Worm (Caenorhabditis elegans) whole organism, L4 larva: ENCODE results near the gene plc-1.

Source experiments
- F10B5.3 ChIP-seq: sonication (generic microtip); optimal IDR thresholded peaks from 2 replicates; lab custom pipeline; 2016; ENCODE audit warnings: mild to moderate bottlenecking, missing genetic modification characterization, missing compliant biosample characterization
- F37D6.2 ChIP-seq: sonication (generic microtip); optimal IDR thresholded peaks from 2 replicates; lab custom pipeline; 2016; ENCODE audit warnings: mild to moderate bottlenecking, missing genetic modification characterization, missing compliant biosample characterization
- F44E2.7 ChIP-seq: fragments of 200-800 bp; sonication (Bioruptor generic); IDR thresholded peaks from 2 replicates; pipeline ENCODE4 v2.1.2; 2022; ENCODE audit warnings: missing genetic modification characterization, missing compliant biosample characterization
- T20F7.1 ChIP-seq: fragments of 200-800 bp; sonication (Bioruptor generic); optimal IDR thresholded peaks from 2 replicates; lab custom pipeline; 2018; ENCODE audit warnings: mild to moderate bottlenecking, missing genetic modification characterization, missing compliant biosample characterization
- T26A8.4 ChIP-seq: fragments of 200-800 bp; sonication (Bioruptor generic); IDR thresholded peaks from 2 replicates; pipeline ENCODE4 v1.3.6; 2022; ENCODE audit warnings: missing genetic modification characterization, missing compliant biosample characterization
- Y105C5A.15 ChIP-seq: fragments of 200-800 bp; sonication (Bioruptor generic); IDR thresholded peaks from 2 replicates; pipeline ENCODE4 v1.3.6; 2022; ENCODE audit warnings: missing genetic modification characterization, missing compliant biosample characterization
- ZK337.2 ChIP-seq: fragments of 200-800 bp; sonication (Bioruptor generic); IDR thresholded peaks from 2 replicates; pipeline ENCODE4 v1.3.6; 2022; ENCODE audit warnings: missing genetic modification reagents, missing genetic modification characterization, missing compliant biosample characterization
- ama-1 ChIP-seq: fragments of 150-350 bp; optimal IDR thresholded peaks from 2 replicates; lab custom pipeline; 2014; ENCODE audit warnings: inconsistent platforms, mixed read lengths
- ceh-20 ChIP-seq: fragments of 200-800 bp; sonication (Bioruptor generic); IDR thresholded peaks from 2 replicates; pipeline ENCODE4 v1.3.6; 2022; ENCODE audit warnings: missing genetic modification reagents, missing genetic modification characterization, missing compliant biosample characterization
- ces-1 ChIP-seq: fragments of 150-350 bp; sonication (generic microtip); optimal IDR thresholded peaks from 4 replicates; lab custom pipeline; 2014; ENCODE audit warnings: missing biosample characterization, missing genetic modification reagents, missing genetic modification characterization
- daf-12 ChIP-seq: fragments of 150-350 bp; optimal IDR thresholded peaks from 2 replicates; lab custom pipeline; 2014; ENCODE audit warnings: missing biosample characterization, missing genetic modification reagents, missing genetic modification characterization
- dmd-6 ChIP-seq: fragments of 200-800 bp; sonication (Bioruptor generic); IDR thresholded peaks from 2 replicates; pipeline ENCODE4 v1.3.6; 2022; ENCODE audit warnings: missing genetic modification reagents, missing genetic modification characterization, missing compliant biosample characterization
- duxl-1 ChIP-seq: sonication (generic microtip); optimal IDR thresholded peaks from 2 replicates; lab custom pipeline; 2016; ENCODE audit warnings: mild to moderate bottlenecking, missing genetic modification characterization, moderate library complexity, missing compliant biosample characterization; ENCODE audit not compliant: poor library complexity
- egl-27 ChIP-seq: sonication (generic microtip); optimal IDR thresholded peaks from 3 replicates; lab custom pipeline; 2017; ENCODE audit warnings: missing biosample characterization, missing genetic modification reagents, missing genetic modification characterization
- egl-43 ChIP-seq: fragments of 200-800 bp; sonication (Bioruptor generic); IDR thresholded peaks from 2 replicates; pipeline ENCODE4 v1.3.6; 2022; ENCODE audit warnings: missing genetic modification reagents, missing genetic modification characterization, missing compliant biosample characterization
- fkh-10 ChIP-seq: fragments of 150-350 bp; optimal IDR thresholded peaks from 2 replicates; lab custom pipeline; 2014; ENCODE audit warnings: missing biosample characterization, missing genetic modification reagents, missing genetic modification characterization
- gei-8 ChIP-seq: fragments of 200-800 bp; sonication (Bioruptor generic); optimal IDR thresholded peaks from 2 replicates; lab custom pipeline; 2018; ENCODE audit warnings: mild to moderate bottlenecking, missing genetic modification characterization, missing compliant biosample characterization
- hlh-11 ChIP-seq: fragments of 200-800 bp; sonication (Bioruptor generic); optimal IDR thresholded peaks from 2 replicates; lab custom pipeline; 2018; ENCODE audit warnings: mild to moderate bottlenecking, missing genetic modification characterization, missing compliant biosample characterization
- jun-1 ChIP-seq: fragments of 150-350 bp; optimal IDR thresholded peaks from 2 replicates; lab custom pipeline; 2014; ENCODE audit warnings: missing biosample characterization, missing genetic modification reagents, missing genetic modification characterization
- lin-1 ChIP-seq: fragments of 200-800 bp; sonication (Bioruptor generic); IDR thresholded peaks from 2 replicates; pipeline ENCODE4 v1.3.6; 2022; ENCODE audit warnings: missing genetic modification reagents, missing genetic modification characterization, missing compliant biosample characterization
- lin-29 ChIP-seq: fragments of 200-800 bp; sonication (Bioruptor generic); IDR thresholded peaks from 2 replicates; pipeline ENCODE4 v1.3.6; 2022; ENCODE audit warnings: missing genetic modification reagents, missing genetic modification characterization, missing compliant biosample characterization
- lin-38 ChIP-seq: fragments of 200-800 bp; sonication (Bioruptor generic); IDR thresholded peaks from 2 replicates; pipeline ENCODE4 v1.3.6; 2022; ENCODE audit warnings: missing genetic modification reagents, missing genetic modification characterization, missing compliant biosample characterization
- lin-39 ChIP-seq: fragments of 150-350 bp; optimal IDR thresholded peaks from 2 replicates; lab custom pipeline; 2014; ENCODE audit warnings: missing biosample characterization, missing genetic modification reagents, missing genetic modification characterization
- lir-3 ChIP-seq: sonication (generic microtip); optimal IDR thresholded peaks from 2 replicates; lab custom pipeline; 2016; ENCODE audit warnings: mild to moderate bottlenecking, missing genetic modification characterization, missing compliant biosample characterization
- lsy-2 ChIP-seq, 2 experiments: fragments of 150-350 bp in 1 of 2; sonication (generic microtip) in 1 of 2; optimal IDR thresholded peaks; 2 replicates each; lab custom pipeline; 2014 to 2017; ENCODE audit warnings: missing biosample characterization in 2 of 2, missing genetic modification characterization in 2 of 2
- madf-9 ChIP-seq: fragments of 200-800 bp; sonication (Bioruptor generic); conservative IDR thresholded peaks from 2 replicates; pipeline ENCODE4 v1.3.6; 2022; ENCODE audit warnings: missing genetic modification reagents, missing genetic modification characterization, missing compliant biosample characterization
- mes-2 ChIP-seq: sonication (generic microtip); optimal IDR thresholded peaks from 2 replicates; lab custom pipeline; 2016; ENCODE audit warnings: missing genotype, mild to moderate bottlenecking, missing genetic modification characterization, missing compliant biosample characterization; ENCODE audit not compliant: poor library complexity, severe bottlenecking
- mxl-3 ChIP-seq: fragments of 200-800 bp; sonication (Bioruptor generic); optimal IDR thresholded peaks from 2 replicates; lab custom pipeline; 2018; ENCODE audit warnings: mild to moderate bottlenecking, missing genetic modification characterization, missing compliant biosample characterization
- nhr-102 ChIP-seq: sonication (generic microtip); optimal IDR thresholded peaks from 2 replicates; lab custom pipeline; 2016; ENCODE audit warnings: mild to moderate bottlenecking, missing genetic modification characterization, moderate library complexity, missing compliant biosample characterization
- nhr-28 ChIP-seq: fragments of 150-350 bp; optimal IDR thresholded peaks from 2 replicates; lab custom pipeline; 2014; ENCODE audit warnings: missing biosample characterization, missing genetic modification characterization
- nhr-41 ChIP-seq: fragments of 200-800 bp; sonication (Bioruptor generic); IDR thresholded peaks from 2 replicates; pipeline ENCODE4 v1.3.6; 2022; ENCODE audit warnings: missing genetic modification reagents, missing genetic modification characterization, missing compliant biosample characterization
- nhr-42 ChIP-seq: fragments of 200-800 bp; sonication (Bioruptor generic); IDR thresholded peaks from 2 replicates; pipeline ENCODE4 v1.3.6; 2022; ENCODE audit warnings: missing genetic modification characterization, missing compliant biosample characterization
- nhr-48 ChIP-seq: sonication (generic microtip); optimal IDR thresholded peaks from 2 replicates; lab custom pipeline; 2016; ENCODE audit warnings: mild to moderate bottlenecking, missing genetic modification characterization, missing compliant biosample characterization
- nhr-76 ChIP-seq: fragments of 150-350 bp; optimal IDR thresholded peaks from 2 replicates; lab custom pipeline; 2014; ENCODE audit warnings: missing biosample characterization, missing genetic modification characterization
- nhr-77 ChIP-seq: fragments of 150-350 bp; optimal IDR thresholded peaks from 2 replicates; lab custom pipeline; 2014; ENCODE audit warnings: missing biosample characterization, missing genetic modification characterization
- pqm-1 ChIP-seq: sonication (generic microtip); optimal IDR thresholded peaks from 2 replicates; lab custom pipeline; 2017; ENCODE audit warnings: missing biosample characterization, missing genetic modification characterization
- rbr-2 ChIP-seq: sonication (generic microtip); optimal IDR thresholded peaks from 2 replicates; lab custom pipeline; 2016; ENCODE audit warnings: missing genotype, missing genetic modification characterization, missing compliant biosample characterization
- saeg-2 ChIP-seq: fragments of 200-800 bp; sonication (Bioruptor generic); IDR thresholded peaks from 2 replicates; pipeline ENCODE4 v1.3.6; 2022; ENCODE audit warnings: missing genetic modification reagents, missing genetic modification characterization, missing compliant biosample characterization
- set-16 ChIP-seq: fragments of 200-800 bp; sonication (Bioruptor generic); IDR thresholded peaks from 2 replicates; pipeline ENCODE4 v1.3.6; 2022; ENCODE audit warnings: missing genetic modification reagents, missing genetic modification characterization, missing compliant biosample characterization
- skn-1 ChIP-seq: fragments of 150-350 bp; optimal IDR thresholded peaks from 2 replicates; lab custom pipeline; 2014; ENCODE audit warnings: missing biosample characterization, missing genetic modification characterization
- spr-1 ChIP-seq: sonication (generic microtip); optimal IDR thresholded peaks from 2 replicates; lab custom pipeline; 2016; ENCODE audit warnings: mild to moderate bottlenecking, missing genetic modification characterization, missing compliant biosample characterization
- unc-62 ChIP-seq, 3 experiments: fragments of 150-350 bp in 1 of 3; sonication (generic microtip); optimal IDR thresholded peaks in 2 of 3; peaks in 1 of 3; 1 replicate in 1 of 3; 2 replicates in 2 of 3; lab custom pipeline; 2014 to 2017; ENCODE audit warnings: missing biosample characterization in 3 of 3, missing genetic modification characterization in 3 of 3, missing genetic modification reagents in 3 of 3, missing genotype in 1 of 3
- zag-1 ChIP-seq: fragments of 150-350 bp; optimal IDR thresholded peaks from 2 replicates; lab custom pipeline; 2014; ENCODE audit warnings: missing biosample characterization, missing genetic modification characterization
- zip-11 ChIP-seq: fragments of 200-800 bp; sonication (Bioruptor generic); IDR thresholded peaks from 2 replicates; pipeline ENCODE4 v1.3.6; 2022; ENCODE audit warnings: missing genetic modification characterization, missing compliant biosample characterization

plc-1 gene

DNA sequence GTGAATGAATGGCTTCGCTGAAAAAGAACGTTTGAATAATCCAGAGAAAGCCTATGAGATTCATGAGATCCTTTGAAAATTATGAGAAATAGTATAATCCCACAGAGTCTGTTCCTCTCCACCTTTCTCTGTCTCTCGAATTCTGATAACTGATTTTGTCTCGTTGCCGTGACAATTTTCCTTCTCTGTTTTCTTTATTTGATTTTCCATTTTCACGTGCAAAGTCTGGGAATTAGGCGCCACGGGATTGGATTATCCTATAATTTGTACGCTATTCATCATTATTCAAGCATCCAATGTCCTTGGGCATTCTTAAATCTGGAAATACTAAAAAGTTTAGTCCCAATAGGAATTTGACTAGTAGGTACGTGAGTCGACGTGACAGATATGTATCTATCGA is 80.0 kb downstream of the plc-1 start:
- TF ChIP-seq unc-62 (GFP tag; optimal IDR thresholded peaks at IDR 0.05 in 1 of 2; lab: Kevin White, UChicago) (peak in 1 of 2 experiments; percentile 50), unc-62 (tag; optimal IDR thresholded peaks at IDR 0.05; lab: Kevin White, UChicago) (no peak), nhr-42 (GFP tag; lab: Robert Waterston, UW) (no peak)

DNA sequence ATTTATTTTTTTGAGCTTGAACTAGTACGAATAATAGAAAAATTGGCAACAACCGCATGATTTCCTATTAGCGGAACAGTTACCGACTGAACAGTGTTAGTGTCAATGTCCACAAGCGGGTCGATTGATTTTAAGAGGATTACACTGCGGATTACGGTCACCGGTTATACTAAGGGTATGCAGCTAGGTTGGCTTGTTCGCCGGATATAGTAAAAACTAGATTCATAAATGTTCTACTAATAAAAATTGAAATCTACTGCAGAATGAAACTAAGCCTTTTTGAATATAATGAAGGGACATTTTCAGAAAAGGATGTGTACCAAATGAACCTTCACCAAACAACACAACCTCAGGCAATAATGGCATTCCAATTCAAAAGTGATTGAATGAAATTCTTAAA is 80.8 kb downstream of the plc-1 start, which contains the start of gene R07A4.4:
R07A4.4 (minus strand) TSS at position 101 of the 400 bp plus-strand sequence.
- TF ChIP-seq nhr-48 (tag; lab: Kevin White, UChicago) (no peak), ces-1 (GFP tag; lab: Kevin White, UChicago) (no peak), egl-27 (tag; lab: Kevin White, UChicago) (no peak), mxl-3 (GFP tag; lab: Kevin White, UChicago) (no peak)

DNA sequence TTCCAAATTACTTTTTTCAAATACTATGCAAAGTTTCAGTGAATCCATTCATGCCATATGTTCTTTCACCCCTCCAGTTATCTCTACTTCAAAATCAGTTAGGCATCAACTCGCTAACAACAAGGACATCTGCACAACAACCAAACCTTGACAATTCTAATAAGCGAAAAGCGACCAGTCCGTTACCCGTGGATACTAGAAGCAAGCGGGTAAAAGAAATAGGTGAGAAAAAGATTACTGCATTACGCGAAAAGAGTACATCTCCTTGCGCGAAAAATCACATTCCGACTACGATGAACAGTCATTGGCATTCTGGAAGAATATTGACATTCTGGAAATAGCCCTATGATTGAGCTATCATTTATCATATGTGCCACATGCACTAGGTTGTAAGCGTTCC is 82.3 kb downstream of the plc-1 start:
- TF ChIP-seq F44E2.7 (GFP tag; lab: Robert Waterston, UW) (no peak), spr-1 (tag; lab: Kevin White, UChicago) (no peak), lin-39 (tag; lab: Kevin White, UChicago) (no peak), dmd-6 (GFP tag; lab: Robert Waterston, UW) (0 out of 2 replicates have a peak, but pooled peaks have one; percentile 12), mes-2 (tag; lab: Kevin White, UChicago) (no peak), T20F7.1 (GFP tag; lab: Kevin White, UChicago) (no peak), daf-12 (no peak), ama-1 (lab: Kevin White, UChicago) (no peak), fkh-10 (no peak), F37D6.2 (tag; lab: Kevin White, UChicago) (no peak), madf-9 (GFP tag; lab: Robert Waterston, UW) (no peak), nhr-42 (GFP tag; lab: Robert Waterston, UW) (peak; percentile 51; the same call in 1 of the 2 replicates), nhr-102 (tag; lab: Kevin White, UChicago) (no peak), egl-43 (no peak), set-16 (no peak), nhr-77 (tag; lab: Kevin White, UChicago) (peak; percentile 13), lin-38 (no peak), hlh-11 (tag; lab: Kevin White, UChicago) (peak; percentile 0), jun-1 (tag; lab: Kevin White, UChicago) (no peak), lin-29 (GFP tag; lab: Robert Waterston, UW) (0 out of 2 replicates have a peak, but pooled peaks have one; percentile 27), zag-1 (tag; lab: Kevin White, UChicago) (no peak), lir-3 (no peak), nhr-28 (tag; lab: Kevin White, UChicago) (peak; percentile 2), pqm-1 (tag; lab: Kevin White, UChicago) (no peak), ces-1 (GFP tag; lab: Kevin White, UChicago) (no peak), zip-11 (GFP tag; lab: Robert Waterston, UW) (no peak), Y105C5A.15 (GFP tag; lab: Robert Waterston, UW) (no peak), lsy-2 (tag; optimal IDR thresholded peaks at IDR 0.05; lab: Kevin White, UChicago) (no peak), saeg-2 (no peak), lin-1 (GFP tag; lab: Robert Waterston, UW) (no peak), F10B5.3 (tag; lab: Kevin White, UChicago) (no peak), gei-8 (GFP tag; lab: Kevin White, UChicago) (no peak), T26A8.4 (GFP tag; lab: Robert Waterston, UW) (no peak), egl-27 (tag; lab: Kevin White, UChicago) (no peak), rbr-2 (tag; lab: Kevin White, UChicago) (no peak), duxl-1 (tag; lab: Kevin White, UChicago) (peak; percentile 54), skn-1 (tag; lab: Kevin White, UChicago) (no peak), nhr-76 (tag; lab: Kevin White, UChicago) (no peak), ceh-20 (GFP tag; lab: Robert Waterston, UW) (no peak), ZK337.2 (GFP tag; lab: Robert Waterston, UW) (no peak), nhr-41 (GFP tag; lab: Robert Waterston, UW) (no peak)
